Worm (Caenorhabditis elegans): ENCODE data around the gene btb-22.
"Not testable (repeated sequence)": the region's sequence is repeated elsewhere in the genome, so short reads cannot be mapped to it uniquely, and the experiment has no call there.

Gene btb-22

ce11 chrII:3290544-3290943, 9.0 kb upstream of the btb-22 start, which contains the start of gene F39E9.14:
F39E9.14 (minus strand) TSS chrII:3290644.
- not testable (repeated sequence) for TF ChIP-seq ama-1 (optimal IDR thresholded peaks at IDR 0.05); hnd-1 (tag; optimal IDR thresholded peaks at IDR 0.05); tra-4 (tag; optimal IDR thresholded peaks at IDR 0.05)

ce11 chrII:3295193-3295592, 4.4 kb upstream of the btb-22 start, which contains the start of gene btb-17:
btb-17 (plus strand) TSS chrII:3295405.
- TF ChIP-seq tbx-37 (GFP tag; conservative IDR thresholded peaks at IDR 0.05) (no peak), scrt-1 (GFP tag; IDR thresholded peaks at IDR 0.05) (no peak), ceh-36 (tag; optimal IDR thresholded peaks at IDR 0.05) (no peak), hnd-1 (tag; optimal IDR thresholded peaks at IDR 0.05) (no peak), ama-1 (optimal IDR thresholded peaks at IDR 0.05) (no peak), hmbx-1 (tag; optimal IDR thresholded peaks at IDR 0.05) (no peak), ets-7 (tag; optimal IDR thresholded peaks at IDR 0.05) (no peak), B0310.2 (tag; optimal IDR thresholded peaks at IDR 0.05) (no peak), flt-1 (GFP tag; IDR thresholded peaks at IDR 0.05) (no peak), tra-4 (tag; optimal IDR thresholded peaks at IDR 0.05) (no peak), tbx-11 (GFP tag; IDR thresholded peaks at IDR 0.05) (no peak), pes-1 (GFP tag; IDR thresholded peaks at IDR 0.05) (no peak), ceh-13 (GFP tag; optimal IDR thresholded peaks at IDR 0.05) (no peak), aly-1 (tag; optimal IDR thresholded peaks at IDR 0.05) (no peak), hmg-4 (GFP tag; optimal IDR thresholded peaks at IDR 0.05) (no peak)

ce11 chrII:3296644-3297043, 2.9 kb upstream of the btb-22 start, which contains the start of gene btb-16:
btb-16 (plus strand) TSS chrII:3296883.
- TF ChIP-seq tbx-37 (GFP tag; conservative IDR thresholded peaks at IDR 0.05): no peak
- TF ChIP-seq sea-1 (GFP tag; conservative IDR thresholded peaks at IDR 0.05): no peak

- TF ChIP-seq ceh-36 (tag; optimal IDR thresholded peaks at IDR 0.05) (no peak), hmbx-1 (tag; optimal IDR thresholded peaks at IDR 0.05) (no peak), hmg-4 (GFP tag; optimal IDR thresholded peaks at IDR 0.05) (no peak), ceh-13 (GFP tag; optimal IDR thresholded peaks at IDR 0.05) (no peak), B0310.2 (tag; optimal IDR thresholded peaks at IDR 0.05) (no peak)
Measured at ce11 chrII:3297914-3298313, 1.6 kb upstream of the btb-22 start, which contains the start of gene btb-18. btb-18 (plus strand) TSS chrII:3298214.

ce11 chrII:3303582-3303981, 4.0 kb downstream of the btb-22 start:
- TF ChIP-seq tra-4 (tag; optimal IDR thresholded peaks at IDR 0.05) (no peak), B0310.2 (tag; optimal IDR thresholded peaks at IDR 0.05) (no peak), ceh-36 (tag; optimal IDR thresholded peaks at IDR 0.05) (no peak), ama-1 (optimal IDR thresholded peaks at IDR 0.05) (no peak), ceh-13 (GFP tag; optimal IDR thresholded peaks at IDR 0.05) (no peak), flt-1 (GFP tag; IDR thresholded peaks at IDR 0.05) (no peak), hmg-4 (GFP tag; optimal IDR thresholded peaks at IDR 0.05) (no peak), F13C5.2 (tag; optimal IDR thresholded peaks at IDR 0.05) (no peak), scrt-1 (GFP tag; IDR thresholded peaks at IDR 0.05) (no peak), tbx-11 (GFP tag; IDR thresholded peaks at IDR 0.05) (no peak), ets-7 (tag; optimal IDR thresholded peaks at IDR 0.05) (no peak), tbx-37 (GFP tag; conservative IDR thresholded peaks at IDR 0.05) (no peak), hnd-1 (tag; optimal IDR thresholded peaks at IDR 0.05) (no peak), aly-1 (tag; optimal IDR thresholded peaks at IDR 0.05) (no peak), sea-1 (GFP tag; conservative IDR thresholded peaks at IDR 0.05) (no peak), hmbx-1 (tag; optimal IDR thresholded peaks at IDR 0.05) (no peak), pes-1 (GFP tag; IDR thresholded peaks at IDR 0.05) (no peak)

- peak; percentile 35; the same call in 1 of the 2 replicates for TF ChIP-seq tbx-37 (GFP tag; conservative IDR thresholded peaks at IDR 0.05)
Measured at ce11 chrII:3309963-3310362, 10.4 kb downstream of the btb-22 start.

- no peak for TF ChIP-seq ama-1 (optimal IDR thresholded peaks at IDR 0.05)
Measured at ce11 chrII:3310957-3311657, 11.6 kb downstream of the btb-22 start.

ce11 chrII:3313442-3313841, 13.9 kb downstream of the btb-22 start, which contains the start of gene F39E9.6:
F39E9.6 (minus strand) TSS chrII:3313542.
- no peak for TF ChIP-seq F13C5.2 (tag; optimal IDR thresholded peaks at IDR 0.05)
- no peak for TF ChIP-seq hmg-4 (GFP tag; optimal IDR thresholded peaks at IDR 0.05)
- no peak for TF ChIP-seq ceh-36 (tag; optimal IDR thresholded peaks at IDR 0.05)
- TF ChIP-seq B0310.2 (tag; optimal IDR thresholded peaks at IDR 0.05): no peak
- no peak for TF ChIP-seq scrt-1 (GFP tag; IDR thresholded peaks at IDR 0.05)
- no peak for TF ChIP-seq ets-7 (tag; optimal IDR thresholded peaks at IDR 0.05)
- TF ChIP-seq hnd-1 (tag; optimal IDR thresholded peaks at IDR 0.05): no peak
- no peak for TF ChIP-seq flt-1 (GFP tag; IDR thresholded peaks at IDR 0.05)
- no peak for TF ChIP-seq aly-1 (tag; optimal IDR thresholded peaks at IDR 0.05)
- no peak for TF ChIP-seq sea-1 (GFP tag; conservative IDR thresholded peaks at IDR 0.05)
- TF ChIP-seq tra-4 (tag; optimal IDR thresholded peaks at IDR 0.05): no peak
- TF ChIP-seq tbx-11 (GFP tag; IDR thresholded peaks at IDR 0.05): no peak
- TF ChIP-seq ama-1 (optimal IDR thresholded peaks at IDR 0.05): no peak
- TF ChIP-seq tbx-37 (GFP tag; conservative IDR thresholded peaks at IDR 0.05): no peak
- no peak for TF ChIP-seq hmbx-1 (tag; optimal IDR thresholded peaks at IDR 0.05)
- no peak for TF ChIP-seq ceh-13 (GFP tag; optimal IDR thresholded peaks at IDR 0.05)
- TF ChIP-seq pes-1 (GFP tag; IDR thresholded peaks at IDR 0.05): no peak

All from whole organism, early embryonic.